Worm (Caenorhabditis elegans): ENCODE results near the gene F21A3.2.

The F21A3.2 gene

ce11 chrV:15505068-15505467, 28.7 kb downstream of the F21A3.2 start (continued):
- peak; percentile 72 for TF ChIP-seq dmd-8 (GFP tag; IDR thresholded peaks at IDR 0.05)
- TF ChIP-seq D1046.2 (GFP tag; IDR thresholded peaks at IDR 0.05): peak; percentile 85; the same call in 1 of the 2 replicates
- TF ChIP-seq F44E2.7 (GFP tag; IDR thresholded peaks at IDR 0.05): 0 out of 2 replicates have a peak, but pooled peaks have one; percentile 6
- TF ChIP-seq Y105C5A.15 (GFP tag; IDR thresholded peaks at IDR 0.05): peak; percentile 13; the same call in 1 of the 2 replicates
- no peak for TF ChIP-seq cey-2 (tag; optimal IDR thresholded peaks at IDR 0.05; ENCODE audit: borderline replicate concordance, insufficient read depth)
- TF ChIP-seq ceh-32 (tag; optimal IDR thresholded peaks at IDR 0.05; ENCODE audit: poor library complexity): no peak
- peak; percentile 77 for TF ChIP-seq snpc-1.2 (GFP tag; IDR thresholded peaks at IDR 0.05)
- TF ChIP-seq R02D3.7 (tag; optimal IDR thresholded peaks at IDR 0.05): no peak
- no peak for TF ChIP-seq Y75B8A.6 (GFP tag; IDR thresholded peaks at IDR 0.05)
- TF ChIP-seq snpc-4 (tag; optimal IDR thresholded peaks at IDR 0.05): no peak
- no peak for TF ChIP-seq ama-1 (optimal IDR thresholded peaks at IDR 0.05)
- TF ChIP-seq ctbp-1 (GFP tag; IDR thresholded peaks at IDR 0.05): peak; percentile 82
- TF ChIP-seq nhr-111 (GFP tag; optimal IDR thresholded peaks at IDR 0.05): no peak
- TF ChIP-seq ceh-28 (tag; optimal IDR thresholded peaks at IDR 0.05): no peak
- peak; percentile 54; the same call in 1 of the 2 replicates for TF ChIP-seq tra-1 (GFP tag; IDR thresholded peaks at IDR 0.05)
- 0 out of 2 replicates have a peak, but pooled peaks have one; percentile 39 for TF ChIP-seq php-3 (GFP tag; IDR thresholded peaks at IDR 0.05)
- no peak for TF ChIP-seq dmd-9 (GFP tag; IDR thresholded peaks at IDR 0.05)
- peak; percentile 55 for TF ChIP-seq rbr-2 (tag; optimal IDR thresholded peaks at IDR 0.05)
- TF ChIP-seq lin-1 (GFP tag; IDR thresholded peaks at IDR 0.05): peak; percentile 23; the same call in 1 of the 2 replicates
- peak; percentile 60 for TF ChIP-seq Y5F2A.4 (GFP tag; optimal IDR thresholded peaks at IDR 0.05)
- TF ChIP-seq lir-3 (tag; optimal IDR thresholded peaks at IDR 0.05): no peak
- TF ChIP-seq madf-5 (GFP tag; IDR thresholded peaks at IDR 0.05): 0 out of 4 replicates have a peak, but pooled peaks of 1 of the 2 experiments have one; percentile 40
- no peak for TF ChIP-seq daf-8 (GFP tag; IDR thresholded peaks at IDR 0.05)
- TF ChIP-seq egl-43 (GFP tag; IDR thresholded peaks at IDR 0.05): peak; percentile 81
- TF ChIP-seq duxl-1 (tag; optimal IDR thresholded peaks at IDR 0.05; ENCODE audit: poor library complexity): no peak
- peak; percentile 90 for TF ChIP-seq lim-7 (GFP tag; IDR thresholded peaks at IDR 0.05)
- no peak for TF ChIP-seq nhr-237 (tag; optimal IDR thresholded peaks at IDR 0.05)
- peak; percentile 83 for TF ChIP-seq mes-2 (tag; optimal IDR thresholded peaks at IDR 0.05; ENCODE audit: poor library complexity, severe bottlenecking)
- peak; percentile 2 to 65 for TF ChIP-seq daf-16 (GFP tag; optimal IDR thresholded peaks at IDR 0.05)
- peak; percentile 44 for TF ChIP-seq daf-16 (tag; optimal IDR thresholded peaks at IDR 0.05)
- peak; percentile 68 for TF ChIP-seq ceh-20 (GFP tag; IDR thresholded peaks at IDR 0.05)
- TF ChIP-seq lin-38 (GFP tag; IDR thresholded peaks at IDR 0.05): no peak
- 0 out of 2 replicates have a peak, but pooled peaks have one; percentile 41 for TF ChIP-seq Y48G9A.11 (GFP tag; IDR thresholded peaks at IDR 0.05)
- peak; percentile 58; the same call in 1 of the 2 replicates for TF ChIP-seq ZK337.2 (GFP tag; IDR thresholded peaks at IDR 0.05)
- TF ChIP-seq pqm-1 (tag; optimal IDR thresholded peaks at IDR 0.05): no peak
- TF ChIP-seq lin-39 (tag; optimal IDR thresholded peaks at IDR 0.05): no peak
- peak; percentile 48; the same call in 1 of the 2 replicates for TF ChIP-seq hmg-1.1 (GFP tag; IDR thresholded peaks at IDR 0.05)
- no peak for TF ChIP-seq zfp-2 (tag; optimal IDR thresholded peaks at IDR 0.05)

ce11 chrV:15503603-15504002, 30.2 kb downstream of the F21A3.2 start:
- peak in 1 of 2 experiments; percentile 76 for TF ChIP-seq unc-62 (GFP tag; optimal IDR thresholded peaks at IDR 0.05 in 1 of 2)
- TF ChIP-seq unc-62 (tag; optimal IDR thresholded peaks at IDR 0.05): no peak
- TF ChIP-seq nhr-111 (GFP tag; optimal IDR thresholded peaks at IDR 0.05): no peak
